Worm (Caenorhabditis elegans): Measurements from ENCODE around the gene ncs-5.

Gene ncs-5

DNA sequence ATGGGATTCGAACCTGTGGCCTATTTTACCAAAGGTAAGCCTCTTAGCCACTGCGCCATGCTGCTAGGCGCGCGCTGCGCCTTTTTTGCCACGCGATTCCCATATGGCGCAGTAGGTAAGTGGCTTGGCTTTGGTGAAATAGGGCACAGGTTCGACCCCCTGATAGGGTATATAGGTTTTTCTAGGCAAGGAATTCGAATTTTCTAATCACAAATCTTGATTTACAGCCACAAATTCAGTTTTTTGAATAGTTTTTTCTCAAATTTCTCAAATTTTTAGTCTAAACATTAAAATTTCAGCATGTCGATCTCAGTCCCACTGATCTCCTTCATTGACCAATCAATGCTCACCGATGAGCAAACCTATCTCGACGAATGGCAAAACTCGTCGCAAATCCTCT lies 8.9 kb upstream of the ncs-5 start, which contains the start of gene C54E10.3 (continued):
- TF ChIP-seq dmd-8 (GFP tag; IDR thresholded peaks at IDR 0.05) (no peak), dmd-6 (GFP tag; IDR thresholded peaks at IDR 0.05) (no peak)

DNA sequence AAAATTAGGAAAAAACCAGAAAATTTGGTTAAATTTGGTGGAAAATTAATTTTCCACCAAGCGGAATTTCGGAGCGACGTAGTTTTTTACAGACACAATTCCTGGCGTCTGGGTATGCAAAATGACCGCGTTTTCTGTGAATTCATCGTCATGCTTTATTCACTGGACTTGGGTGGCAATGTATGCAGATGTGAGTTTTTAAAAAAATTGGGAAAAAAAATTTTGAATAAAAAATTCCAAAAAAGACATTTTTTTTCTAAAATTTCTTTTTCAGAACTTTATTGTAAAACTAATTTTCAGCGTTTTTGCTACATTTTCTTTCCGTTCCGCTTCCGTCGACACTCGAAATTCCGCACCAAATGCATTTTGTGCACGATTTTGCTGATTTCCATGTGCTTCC lies 8.2 kb upstream of the ncs-5 start, which contains the start of gene C54E10.7:
C54E10.7 (plus strand) TSS at position 301 of the 400 bp plus-strand sequence.
- TF ChIP-seq set-16 (GFP tag; IDR thresholded peaks at IDR 0.05) (no peak), nhr-237 (tag; optimal IDR thresholded peaks at IDR 0.05) (no peak), nhr-76 (tag; optimal IDR thresholded peaks at IDR 0.05) (no peak)

DNA sequence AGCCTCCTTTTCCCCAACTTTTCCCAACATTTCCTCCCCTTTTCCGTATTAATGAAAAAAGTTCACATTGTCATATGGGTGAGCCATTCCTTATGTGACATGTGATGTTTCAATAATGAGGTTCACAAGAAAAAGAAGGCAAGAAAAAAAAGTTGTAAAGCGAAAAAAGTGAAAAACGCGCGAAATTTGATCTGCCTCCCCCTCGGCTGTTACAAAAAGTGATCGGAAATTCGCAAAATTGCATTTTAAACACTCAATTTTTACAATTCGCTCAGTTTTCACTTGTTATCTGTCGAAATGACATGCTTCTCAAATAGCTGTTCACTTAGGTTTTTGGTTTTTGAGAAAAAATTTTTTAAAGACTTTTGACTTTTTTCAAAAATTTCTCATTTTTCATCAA lies 2.0 kb downstream of the ncs-5 start:
- TF ChIP-seq Y48G9A.11 (GFP tag; IDR thresholded peaks at IDR 0.05) (no peak), mes-2 (tag; optimal IDR thresholded peaks at IDR 0.05; ENCODE audit: poor library complexity, severe bottlenecking) (no peak), nhr-28 (tag; optimal IDR thresholded peaks at IDR 0.05) (no peak), arid-1 (GFP tag; conservative IDR thresholded peaks at IDR 0.05) (no peak), nhr-6 (tag; optimal IDR thresholded peaks at IDR 0.05) (no peak), zag-1 (tag; optimal IDR thresholded peaks at IDR 0.05) (no peak), attf-4 (tag; optimal IDR thresholded peaks at IDR 0.05) (no peak), fkh-10 (GFP tag; optimal IDR thresholded peaks at IDR 0.05) (peak; percentile 86), nhr-25 (tag; optimal IDR thresholded peaks at IDR 0.05; ENCODE audit: borderline replicate concordance, insufficient read depth) (no peak)

DNA sequence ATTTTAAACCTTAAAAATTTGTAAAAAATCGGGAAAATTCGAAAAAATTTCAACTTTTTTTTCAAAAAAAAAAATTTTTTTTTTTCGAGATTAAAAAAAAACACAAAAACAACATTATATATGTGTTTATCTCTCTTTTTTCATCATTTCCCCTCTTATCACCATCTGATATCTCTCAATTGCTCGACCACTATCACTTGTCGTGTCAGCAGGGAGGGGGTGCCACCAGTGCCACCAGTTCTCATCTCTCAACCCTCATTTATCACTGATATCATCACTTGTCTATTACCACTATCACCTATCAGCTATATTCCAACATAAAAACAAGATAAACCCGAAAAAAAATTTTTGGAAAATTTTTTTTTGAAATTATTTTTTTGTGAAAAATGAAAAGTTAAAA lies 6.9 kb downstream of the ncs-5 start:
- peak; percentile 42 for TF ChIP-seq dmd-6 (GFP tag; IDR thresholded peaks at IDR 0.05)
- no peak for TF ChIP-seq R02D3.7 (tag; optimal IDR thresholded peaks at IDR 0.05)
- no peak for TF ChIP-seq fos-1 (tag; optimal IDR thresholded peaks at IDR 0.05)
- no peak for TF ChIP-seq daf-8 (GFP tag; IDR thresholded peaks at IDR 0.05)
- TF ChIP-seq lin-15B (tag; optimal IDR thresholded peaks at IDR 0.05) = no peak
- no peak for TF ChIP-seq ceh-44 (GFP tag; IDR thresholded peaks at IDR 0.05)
- TF ChIP-seq nhr-10 (tag; optimal IDR thresholded peaks at IDR 0.05) = no peak
- no peak for TF ChIP-seq zag-1 (tag; optimal IDR thresholded peaks at IDR 0.05)
- TF ChIP-seq pqm-1 (tag; optimal IDR thresholded peaks at IDR 0.05) = peak; percentile 67
- TF ChIP-seq ceh-32 (tag; optimal IDR thresholded peaks at IDR 0.05; ENCODE audit: poor library complexity) = no peak
- peak in 1 of 2 experiments; percentile 29 for TF ChIP-seq daf-16 (GFP tag; optimal IDR thresholded peaks at IDR 0.05)
- TF ChIP-seq daf-16 (tag; optimal IDR thresholded peaks at IDR 0.05) = peak; percentile 89
- TF ChIP-seq ZK337.2 (GFP tag; IDR thresholded peaks at IDR 0.05) = no peak
- peak in 1 of 2 experiments; percentile 34 for TF ChIP-seq lsy-2 (tag; optimal IDR thresholded peaks at IDR 0.05)
- no peak for TF ChIP-seq hif-1 (tag; optimal IDR thresholded peaks at IDR 0.05)
- TF ChIP-seq mep-1 (tag; optimal IDR thresholded peaks at IDR 0.05) = no peak
- no peak for TF ChIP-seq daf-12 (tag; optimal IDR thresholded peaks at IDR 0.05)
- TF ChIP-seq dmd-9 (GFP tag; IDR thresholded peaks at IDR 0.05) = no peak
- TF ChIP-seq nhr-237 (tag; optimal IDR thresholded peaks at IDR 0.05) = no peak
- TF ChIP-seq nhr-111 (GFP tag; optimal IDR thresholded peaks at IDR 0.05) = no peak
- no peak for TF ChIP-seq madf-9 (GFP tag; conservative IDR thresholded peaks at IDR 0.05)
- TF ChIP-seq lim-7 (GFP tag; IDR thresholded peaks at IDR 0.05) = no peak
- no peak for TF ChIP-seq dmd-8 (GFP tag; IDR thresholded peaks at IDR 0.05)
- peak; percentile 62 for TF ChIP-seq php-3 (GFP tag; IDR thresholded peaks at IDR 0.05)
- TF ChIP-seq nhr-25 (tag; optimal IDR thresholded peaks at IDR 0.05; ENCODE audit: borderline replicate concordance, insufficient read depth) = no peak
- peak in 1 of 2 experiments; percentile 43 for TF ChIP-seq unc-62 (GFP tag; optimal IDR thresholded peaks at IDR 0.05 in 1 of 2)
- TF ChIP-seq unc-62 (tag; optimal IDR thresholded peaks at IDR 0.05) = no peak
- no peak for TF ChIP-seq lin-13 (GFP tag; optimal IDR thresholded peaks at IDR 0.05)
- TF ChIP-seq hlh-11 (tag; optimal IDR thresholded peaks at IDR 0.05) = peak; percentile 75
- no peak for TF ChIP-seq nhr-42 (GFP tag; IDR thresholded peaks at IDR 0.05)
- peak; percentile 38 for TF ChIP-seq nhr-102 (tag; optimal IDR thresholded peaks at IDR 0.05)
- no peak for TF ChIP-seq ceh-82 (tag; optimal IDR thresholded peaks at IDR 0.05)
- TF ChIP-seq saeg-2 (GFP tag; IDR thresholded peaks at IDR 0.05) = no peak
- no peak for TF ChIP-seq unc-130 (GFP tag; optimal IDR thresholded peaks at IDR 0.05)
- no peak for TF ChIP-seq snpc-1.2 (GFP tag; IDR thresholded peaks at IDR 0.05)
- TF ChIP-seq mxl-3 (GFP tag; optimal IDR thresholded peaks at IDR 0.05) = no peak
- peak; percentile 44 for TF ChIP-seq hlh-30 (tag; optimal IDR thresholded peaks at IDR 0.05; ENCODE audit: insufficient read depth)

Data from whole organism, L4 larva.